Worm (Caenorhabditis elegans) whole organism, early embryonic: ENCODE measurements around the gene F07F6.7.

Source experiments
- B0310.2 ChIP-seq: sonication (generic microtip); optimal IDR thresholded peaks from 2 replicates; lab custom pipeline; 2016; ENCODE audit warnings: mild to moderate bottlenecking, missing genetic modification characterization, missing compliant biosample characterization
- F13C5.2 ChIP-seq: sonication (generic microtip); optimal IDR thresholded peaks from 2 replicates; lab custom pipeline; 2017; ENCODE audit warnings: mild to moderate bottlenecking, missing genetic modification characterization, inconsistent platforms, missing compliant biosample characterization
- aly-1 ChIP-seq: sonication (generic microtip); optimal IDR thresholded peaks from 2 replicates; lab custom pipeline; 2016; ENCODE audit warnings: missing genetic modification characterization, missing compliant biosample characterization
- ama-1 ChIP-seq: fragments of 150-350 bp; optimal IDR thresholded peaks from 2 replicates; lab custom pipeline; 2014
- ceh-13 ChIP-seq: fragments of 200-800 bp; sonication (Bioruptor generic); optimal IDR thresholded peaks from 2 replicates; lab custom pipeline; 2018; ENCODE audit warnings: mild to moderate bottlenecking, missing genetic modification characterization, missing compliant biosample characterization
- ceh-36 ChIP-seq: sonication (generic microtip); optimal IDR thresholded peaks from 2 replicates; lab custom pipeline; 2016; ENCODE audit warnings: missing genetic modification characterization, inconsistent platforms, missing compliant biosample characterization
- ets-7 ChIP-seq: sonication (generic microtip); optimal IDR thresholded peaks from 2 replicates; lab custom pipeline; 2016; ENCODE audit warnings: missing genotype, missing genetic modification characterization, missing compliant biosample characterization
- flt-1 ChIP-seq: fragments of 200-800 bp; sonication (Bioruptor generic); IDR thresholded peaks from 2 replicates; pipeline ENCODE4 v1.3.6; 2022; ENCODE audit warnings: missing genetic modification characterization, missing compliant biosample characterization
- hmbx-1 ChIP-seq: sonication (generic microtip); optimal IDR thresholded peaks from 2 replicates; lab custom pipeline; 2016; ENCODE audit warnings: mild to moderate bottlenecking, missing genetic modification characterization, missing compliant biosample characterization
- hmg-4 ChIP-seq: fragments of 200-800 bp; sonication (Bioruptor generic); optimal IDR thresholded peaks from 2 replicates; lab custom pipeline; 2018; ENCODE audit warnings: mild to moderate bottlenecking, missing genetic modification characterization, missing compliant biosample characterization
- hnd-1 ChIP-seq: sonication (generic microtip); optimal IDR thresholded peaks from 2 replicates; lab custom pipeline; 2016; ENCODE audit warnings: missing genetic modification characterization, missing compliant biosample characterization
- pes-1 ChIP-seq: fragments of 200-800 bp; sonication (Bioruptor generic); IDR thresholded peaks from 2 replicates; pipeline ENCODE4 v1.3.6; 2022; ENCODE audit warnings: missing genetic modification reagents, missing genetic modification characterization, missing compliant biosample characterization
- scrt-1 ChIP-seq: fragments of 200-800 bp; sonication (Bioruptor generic); IDR thresholded peaks from 2 replicates; pipeline ENCODE4 v1.3.6; 2022; ENCODE audit warnings: missing genetic modification characterization, missing compliant biosample characterization
- sea-1 ChIP-seq: fragments of 200-800 bp; sonication (Bioruptor generic); conservative IDR thresholded peaks from 2 replicates; pipeline ENCODE4 v1.3.6; 2022; ENCODE audit warnings: missing genetic modification characterization, missing compliant biosample characterization
- tbx-11 ChIP-seq: fragments of 200-800 bp; sonication (Bioruptor generic); IDR thresholded peaks from 2 replicates; pipeline ENCODE4 v1.3.6; 2022; ENCODE audit warnings: missing genetic modification characterization, missing compliant biosample characterization
- tbx-37 ChIP-seq: fragments of 200-800 bp; sonication (Bioruptor generic); conservative IDR thresholded peaks from 2 replicates; pipeline ENCODE4 v1.3.6; 2022; ENCODE audit warnings: missing genetic modification reagents, missing genetic modification characterization, missing compliant biosample characterization
- tra-4 ChIP-seq: sonication (generic microtip); optimal IDR thresholded peaks from 2 replicates; lab custom pipeline; 2017; ENCODE audit warnings: missing genetic modification characterization, missing compliant biosample characterization

Gene F07F6.7

DNA sequence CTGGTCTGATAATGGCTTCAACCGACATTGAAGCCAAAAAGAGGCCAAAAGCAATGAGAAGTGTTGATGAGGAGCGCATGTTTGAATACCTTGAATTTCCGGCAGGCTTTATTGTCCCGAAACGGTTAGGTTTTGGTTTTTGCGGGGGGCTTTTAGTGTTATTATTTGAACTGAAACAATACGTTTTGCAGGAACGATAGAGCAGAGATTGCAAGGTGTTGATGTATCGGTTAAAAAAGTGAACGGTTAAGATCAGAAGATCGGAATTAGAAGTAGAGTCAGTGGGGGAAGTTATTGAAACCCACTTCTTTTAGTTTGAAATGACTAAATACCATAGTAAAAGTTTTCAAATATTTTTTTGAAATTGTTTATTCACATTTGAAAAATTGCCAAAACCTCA lies 16.1 kb downstream of the F07F6.7 start, which contains the start of gene clec-141:
Gene clec-141, minus strand, starts transcription at position 101 of the 400 bp plus-strand sequence.
- no peak for TF ChIP-seq tra-4 (tag; lab: Kevin White, UChicago)
- TF ChIP-seq ama-1 (lab: Kevin White, UChicago) = no peak
- no peak for TF ChIP-seq sea-1

DNA sequence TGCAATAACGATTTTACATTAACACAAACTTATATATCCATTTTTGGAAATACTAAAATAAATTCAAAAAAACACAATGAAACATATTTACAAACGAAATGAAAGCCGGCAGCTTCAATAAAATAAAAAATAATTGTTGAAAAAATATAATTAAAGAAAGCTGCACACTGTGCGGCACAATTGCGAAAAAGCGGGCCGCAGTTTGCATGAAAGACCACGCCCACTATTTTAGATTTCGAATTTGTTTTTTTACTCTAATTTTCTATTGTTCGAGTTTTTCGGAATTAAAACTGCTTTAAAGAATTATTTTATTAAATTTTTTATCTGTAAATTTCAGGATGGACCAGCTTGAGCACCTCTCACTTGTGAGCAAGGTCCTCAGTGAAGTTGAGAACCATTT lies 24.5 kb downstream of the F07F6.7 start, which contains the start of gene mog-5:
Gene mog-5, plus strand, starts transcription at position 338 of the 400 bp plus-strand sequence.
- 0 out of 2 replicates have a peak, but pooled peaks have one; percentile 46 for TF ChIP-seq scrt-1
- no peak for TF ChIP-seq B0310.2 (tag; lab: Kevin White, UChicago)
- no peak for TF ChIP-seq ceh-36
- peak; percentile 83 for TF ChIP-seq F13C5.2 (tag; lab: Kevin White, UChicago)
- no peak for TF ChIP-seq tbx-37 (GFP tag; lab: Robert Waterston, UW)
- TF ChIP-seq tbx-11 (GFP tag; lab: Robert Waterston, UW) = peak; percentile 65; the same call in 1 of the 2 replicates
- no peak for TF ChIP-seq ama-1 (lab: Kevin White, UChicago)
- TF ChIP-seq flt-1 = peak; percentile 65
- no peak for TF ChIP-seq hmg-4 (GFP tag; lab: Kevin White, UChicago)
- TF ChIP-seq sea-1 = 0 out of 2 replicates have a peak, but pooled peaks have one; percentile 55
- TF ChIP-seq aly-1 = no peak
- TF ChIP-seq hmbx-1 (tag; lab: Kevin White, UChicago) = no peak
- no peak for TF ChIP-seq hnd-1
- no peak for TF ChIP-seq ets-7
- no peak for TF ChIP-seq tra-4 (tag; lab: Kevin White, UChicago)
- peak; percentile 9 for TF ChIP-seq ceh-13 (GFP tag; lab: Kevin White, UChicago)
- no peak; the same call in 1 of the 2 replicates for TF ChIP-seq pes-1

DNA sequence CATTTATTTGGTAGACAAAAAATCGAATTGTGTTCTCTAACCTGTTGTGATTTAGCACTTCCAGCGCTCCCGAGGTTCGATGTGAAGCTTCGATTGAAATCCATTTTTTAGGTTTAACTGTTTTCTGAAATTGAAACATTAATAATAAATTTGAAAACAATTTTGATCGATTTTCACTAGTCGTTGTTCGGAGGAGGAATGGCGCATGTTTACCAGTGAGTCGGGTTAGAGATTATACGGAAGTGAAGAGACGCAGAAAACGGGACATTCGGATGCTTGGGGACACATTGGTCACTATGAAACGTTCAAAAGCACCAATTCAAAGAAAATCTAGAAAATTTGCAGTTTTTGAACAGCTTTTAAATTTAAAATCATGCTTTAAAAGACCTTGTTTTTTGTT lies 24.9 kb downstream of the F07F6.7 start, which contains the start of gene fbxl-3:
Gene fbxl-3, minus strand, starts transcription at position 124 of the 400 bp plus-strand sequence.
- TF ChIP-seq hnd-1 (no peak), B0310.2 (tag; lab: Kevin White, UChicago) (no peak), hmg-4 (GFP tag; lab: Kevin White, UChicago) (no peak), F13C5.2 (tag; lab: Kevin White, UChicago) (no peak), ets-7 (no peak), hmbx-1 (tag; lab: Kevin White, UChicago) (no peak), tbx-37 (GFP tag; lab: Robert Waterston, UW) (no peak), tra-4 (tag; lab: Kevin White, UChicago) (no peak), aly-1 (no peak), scrt-1 (no peak), ceh-13 (GFP tag; lab: Kevin White, UChicago) (no peak)

DNA sequence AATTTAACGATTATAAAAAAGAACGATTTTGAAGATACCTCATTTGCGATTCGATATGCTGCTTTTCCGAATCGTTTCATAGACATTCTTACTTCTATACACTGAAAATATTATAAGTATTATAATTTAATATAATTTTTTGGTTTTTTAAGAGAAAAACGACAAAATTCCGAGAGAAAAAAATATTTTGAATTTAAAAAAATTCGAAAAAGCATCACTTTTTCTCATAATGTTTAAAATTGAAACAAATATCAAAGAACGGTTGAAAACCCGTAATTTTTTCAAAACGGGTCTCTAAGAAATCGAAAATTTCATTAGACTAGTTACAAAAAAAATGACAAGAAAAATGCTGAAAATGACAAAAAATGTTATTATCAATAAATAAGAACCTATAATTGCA lies 28.1 kb downstream of the F07F6.7 start, which contains the start of gene pink-1:
Gene pink-1, minus strand, starts transcription at position 101 of the 400 bp plus-strand sequence.
- TF ChIP-seq pes-1 = no peak
- no peak for TF ChIP-seq F13C5.2 (tag; lab: Kevin White, UChicago)
- TF ChIP-seq aly-1 = no peak
- TF ChIP-seq hnd-1 = no peak
- TF ChIP-seq hmbx-1 (tag; lab: Kevin White, UChicago) = no peak

DNA sequence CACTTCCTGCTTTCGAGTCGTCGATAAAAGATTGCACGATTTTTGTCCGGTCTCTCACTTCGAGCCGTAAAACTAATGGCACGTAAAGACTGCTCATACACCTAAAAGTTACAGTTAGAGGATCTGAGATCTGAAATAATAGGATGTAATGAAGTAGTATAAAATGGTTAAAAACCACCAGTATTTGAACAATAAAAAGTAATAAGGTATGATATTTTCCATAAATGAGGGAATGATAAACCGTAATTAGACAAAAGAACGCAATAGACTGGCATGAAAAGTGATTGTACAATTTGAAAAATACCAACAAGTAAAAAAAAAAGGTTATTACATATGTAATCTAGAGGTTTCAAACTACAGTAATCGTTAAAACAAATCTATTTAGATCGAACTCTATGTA lies 30.6 kb downstream of the F07F6.7 start, which contains the start of gene brap-2:
Gene brap-2, minus strand, starts transcription at position 101 of the 400 bp plus-strand sequence.
- no peak for TF ChIP-seq ceh-36

DNA sequence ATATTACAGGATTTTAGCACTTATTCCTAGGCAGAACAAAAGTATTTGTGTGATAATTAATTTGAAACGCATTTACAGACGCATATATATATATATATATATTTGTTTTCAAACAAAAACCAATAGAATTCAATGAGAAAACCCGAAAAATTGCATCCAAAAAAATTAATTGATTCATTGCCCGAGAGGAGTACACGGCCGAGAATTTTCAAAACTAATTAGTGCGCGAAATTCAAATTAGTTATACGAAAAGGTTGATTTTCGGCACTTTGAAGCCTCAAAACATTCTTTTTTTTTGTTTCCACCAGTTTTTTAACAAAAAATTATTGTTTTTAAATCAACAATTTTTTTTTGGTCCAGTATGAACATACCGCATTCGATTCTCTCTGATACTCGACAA lies 32.2 kb downstream of the F07F6.7 start:
- TF ChIP-seq F13C5.2 (tag; lab: Kevin White, UChicago) (no peak), ets-7 (no peak), sea-1 (no peak), ceh-13 (GFP tag; lab: Kevin White, UChicago) (no peak), flt-1 (no peak), hmg-4 (GFP tag; lab: Kevin White, UChicago) (no peak), pes-1 (no peak), ama-1 (lab: Kevin White, UChicago) (no peak), tbx-37 (GFP tag; lab: Robert Waterston, UW) (no peak), ceh-36 (no peak), aly-1 (no peak), hmbx-1 (tag; lab: Kevin White, UChicago) (no peak), B0310.2 (tag; lab: Kevin White, UChicago) (no peak), scrt-1 (no peak), tra-4 (tag; lab: Kevin White, UChicago) (no peak)

DNA sequence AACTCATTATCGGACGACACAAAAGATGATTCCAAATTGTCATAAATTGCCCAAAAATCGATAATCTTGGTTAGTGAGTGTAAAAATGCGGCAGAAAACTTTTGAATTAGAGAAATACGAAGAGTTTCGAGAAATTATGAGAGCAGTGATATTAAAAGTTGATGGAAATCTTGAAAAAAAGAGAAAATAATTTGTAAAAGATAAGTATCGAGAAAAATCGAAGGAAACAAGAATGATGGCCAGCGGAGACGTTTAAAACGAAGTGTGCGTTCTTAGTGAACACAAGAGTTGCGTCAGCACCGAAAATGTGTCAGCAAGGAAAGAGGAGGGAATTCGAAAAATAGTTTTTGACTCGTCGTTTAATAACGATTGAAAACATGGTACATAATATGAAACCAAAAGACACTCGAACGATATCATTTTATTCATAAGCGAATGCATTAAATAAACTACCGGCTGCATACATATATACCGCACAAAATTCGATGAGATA lies 33.8 kb downstream of the F07F6.7 start, which contains the start of gene ndx-6:
Gene ndx-6, minus strand, starts transcription at position 51 of the 493 bp plus-strand sequence.
- TF ChIP-seq aly-1 (no peak), pes-1 (peak; percentile 66), ceh-36 (peak; percentile 30), tbx-37 (GFP tag; lab: Robert Waterston, UW) (peak; percentile 45; the same call in 1 of the 2 replicates), ets-7 (peak; percentile 20), hmbx-1 (tag; lab: Kevin White, UChicago) (peak; percentile 7), F13C5.2 (tag; lab: Kevin White, UChicago) (peak; percentile 56), hmg-4 (GFP tag; lab: Kevin White, UChicago) (no peak), tra-4 (tag; lab: Kevin White, UChicago) (no peak), sea-1 (no peak)

DNA sequence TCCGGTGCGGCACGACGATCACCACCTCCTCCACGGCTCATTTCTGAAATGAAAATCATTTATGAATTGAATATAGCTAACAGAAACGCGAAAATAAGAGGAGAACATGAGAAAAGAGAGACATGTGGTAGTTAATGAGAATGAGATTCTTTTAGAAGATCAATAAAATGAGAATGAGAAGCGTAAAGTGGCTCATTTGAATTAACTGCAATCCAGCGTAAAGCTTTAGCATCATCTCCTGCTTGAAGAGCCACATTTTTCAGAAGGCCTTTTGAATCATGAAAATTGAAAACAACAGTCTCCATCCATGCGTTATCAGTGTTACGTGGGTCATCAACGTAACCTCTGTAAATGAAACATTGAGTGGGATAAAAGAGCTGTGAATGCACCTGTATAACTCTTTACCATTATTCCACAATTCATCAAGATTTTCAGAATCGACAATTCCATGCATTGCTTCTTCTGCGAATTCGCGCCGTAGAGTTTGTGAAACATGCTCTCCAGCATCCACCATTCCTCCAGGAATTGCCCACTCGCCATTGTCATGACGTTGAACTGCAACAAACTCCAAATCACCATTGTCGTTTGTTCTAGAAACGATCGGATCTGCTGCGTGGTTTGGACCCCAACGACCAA lies 34.8 kb downstream of the F07F6.7 start, which contains the start of gene rsp-4:
Gene rsp-4, minus strand, starts transcription at position 51 of the 636 bp plus-strand sequence.
- TF ChIP-seq ets-7 (no peak), F13C5.2 (tag; lab: Kevin White, UChicago) (no peak), pes-1 (no peak), ceh-36 (no peak), tra-4 (tag; lab: Kevin White, UChicago) (no peak), sea-1 (no peak)
